Fruit fly (Drosophila melanogaster): ENCODE results near the gene CG34437.

Gene CG34437

DNA sequence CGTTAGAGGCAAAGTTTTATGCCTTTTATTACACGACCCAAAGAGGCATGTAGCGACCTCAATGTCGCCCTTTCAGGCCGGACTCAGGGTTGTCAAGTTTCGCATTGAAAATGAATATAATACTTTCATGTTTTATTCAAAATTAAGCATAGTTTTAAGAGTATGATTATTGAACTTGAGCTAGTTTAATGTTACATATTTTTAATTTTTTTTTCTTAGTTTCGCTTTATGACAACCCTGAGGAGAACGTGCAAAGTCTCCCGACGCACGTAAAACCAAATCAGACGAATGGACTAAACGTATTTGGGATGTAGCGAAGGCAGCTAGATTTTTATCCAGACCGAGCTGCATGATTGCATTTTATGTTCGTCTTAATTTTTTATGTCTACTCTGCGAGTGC is 22.4 kb downstream of the CG34437 start (continued):
- TF ChIP-seq Xrp1 (GFP tag; IDR thresholded peaks at IDR 0.05): no peak; the same call in 1 of the 2 replicates
- TF ChIP-seq D19B (GFP tag; optimal IDR thresholded peaks at IDR 0.05): no peak
- TF ChIP-seq ewg (GFP tag; optimal IDR thresholded peaks at IDR 0.05): peak; percentile 0
- TF ChIP-seq zf30C (GFP tag; optimal IDR thresholded peaks at IDR 0.05): no peak
- TF ChIP-seq bbx (GFP tag; IDR thresholded peaks at IDR 0.05; ENCODE audit: partially characterized antibody): no peak
- TF ChIP-seq CG17328 (GFP tag; IDR thresholded peaks at IDR 0.05): 0 out of 2 replicates have a peak, but pooled peaks have one; percentile 14
- no peak for TF ChIP-seq prd (optimal IDR thresholded peaks at IDR 0.05)
- peak; percentile 32; the same call in 2 of the 3 replicates for TF ChIP-seq prd (GFP tag; IDR thresholded peaks at IDR 0.05)
- TF ChIP-seq sug (tag; optimal IDR thresholded peaks at IDR 0.05): no peak
- TF ChIP-seq HHEX (GFP tag; optimal IDR thresholded peaks at IDR 0.05): no peak
- no peak for TF ChIP-seq chn (GFP tag; optimal IDR thresholded peaks at IDR 0.05)
- TF ChIP-seq br (optimal IDR thresholded peaks at IDR 0.05): no peak
- TF ChIP-seq CG10366 (GFP tag; IDR thresholded peaks at IDR 0.05): no peak
- no peak for TF ChIP-seq CG8944 (GFP tag; optimal IDR thresholded peaks at IDR 0.05)
- no peak for TF ChIP-seq zen2 (GFP tag; IDR thresholded peaks at IDR 0.05; ENCODE audit: partially characterized antibody)
- TF ChIP-seq tx (GFP tag; optimal IDR thresholded peaks at IDR 0.05): no peak
- peak; percentile 16; the same call in 1 of the 3 replicates for TF ChIP-seq dysf (GFP tag; IDR thresholded peaks at IDR 0.05)
- TF ChIP-seq CG6791 (GFP tag; IDR thresholded peaks at IDR 0.05; ENCODE audit: partially characterized antibody): no peak
- peak; percentile 77 for TF ChIP-seq sens (GFP tag)
- no peak for TF ChIP-seq Lim3 (GFP tag; IDR thresholded peaks at IDR 0.05)
- TF ChIP-seq HmgZ (tag; optimal IDR thresholded peaks at IDR 0.05): no peak
- 0 out of 2 replicates have a peak, but pooled peaks have one; percentile 18 for TF ChIP-seq ap (GFP tag; IDR thresholded peaks at IDR 0.05)
- no peak for TF ChIP-seq CG18619 (GFP tag; optimal IDR thresholded peaks at IDR 0.05)
- no peak for TF ChIP-seq pzg (GFP tag; optimal IDR thresholded peaks at IDR 0.05)
- no peak for TF ChIP-seq CG34422 (GFP tag; IDR thresholded peaks at IDR 0.05)
- no peak for TF ChIP-seq Poxn (GFP tag; IDR thresholded peaks at IDR 0.05)

- TF ChIP-seq slou (GFP tag; optimal IDR thresholded peaks at IDR 0.05) (no peak), CG11560 (tag; IDR thresholded peaks at IDR 0.05) (no peak), D (optimal IDR thresholded peaks at IDR 0.05) (no peak), D (GFP tag; optimal IDR thresholded peaks at IDR 0.05) (no peak), Ptx1 (GFP tag; IDR thresholded peaks at IDR 0.05) (0 out of 2 replicates have a peak, but pooled peaks have one; percentile 14), kay (GFP tag; optimal IDR thresholded peaks at IDR 0.05) (no peak), CG3281 (GFP tag; optimal IDR thresholded peaks at IDR 0.05) (no peak), prd (optimal IDR thresholded peaks at IDR 0.05) (no peak), prd (GFP tag; IDR thresholded peaks at IDR 0.05) (0 out of 3 replicates have a peak, but pooled peaks have one; percentile 19), CG11456 (GFP tag; IDR thresholded peaks at IDR 0.05) (0 out of 3 replicates have a peak, but pooled peaks have one; percentile 27), al (GFP tag; IDR thresholded peaks at IDR 0.05) (no peak), CG31388 (GFP tag; optimal IDR thresholded peaks at IDR 0.05) (no peak), ttk (GFP tag; IDR thresholded peaks at IDR 0.05) (no peak), sr (GFP tag; IDR thresholded peaks at IDR 0.05) (0 out of 3 replicates have a peak, but pooled peaks have one; percentile 51), z (GFP tag; IDR thresholded peaks at IDR 0.05) (peak; percentile 58; the same call in 1 of the 3 replicates), ewg (GFP tag; optimal IDR thresholded peaks at IDR 0.05) (no peak), CG1603 (tag; optimal IDR thresholded peaks at IDR 0.05) (peak; percentile 42), CG13624 (GFP tag; optimal IDR thresholded peaks at IDR 0.05) (no peak), Abd-B (GFP tag; optimal IDR thresholded peaks at IDR 0.05) (no peak), Ets65A (GFP tag) (peak; percentile 93), CG15601 (tag; optimal IDR thresholded peaks at IDR 0.05) (no peak), hkb (optimal IDR thresholded peaks at IDR 0.05) (no peak), hkb (GFP tag; IDR thresholded peaks at IDR 0.05) (no peak), nerfin-1 (tag; optimal IDR thresholded peaks at IDR 0.05) (no peak), insv (GFP tag; optimal IDR thresholded peaks at IDR 0.05) (no peak), gem (tag; optimal IDR thresholded peaks at IDR 0.05) (peak; percentile 1)
Observed at dm6 chr3R:28307926-28308746, 24.6 kb downstream of the CG34437 start.

Measured in whole organism, embryonic.